Worm (Caenorhabditis elegans) whole organism, L4 larva: ENCODE data around the gene asp-17.

ENCODE experiments used
- mxl-2 ChIP-seq: fragments of 200-800 bp; sonication (Bioruptor generic); conservative IDR thresholded peaks from 2 replicates; pipeline ENCODE4 v1.3.6; 2022; ENCODE audit warnings: missing genetic modification reagents, missing genetic modification characterization, missing compliant biosample characterization
- nhr-42 ChIP-seq: fragments of 200-800 bp; sonication (Bioruptor generic); IDR thresholded peaks from 2 replicates; pipeline ENCODE4 v1.3.6; 2022; ENCODE audit warnings: missing genetic modification characterization, missing compliant biosample characterization
- nhr-76 ChIP-seq: fragments of 150-350 bp; optimal IDR thresholded peaks from 2 replicates; lab custom pipeline; 2014; ENCODE audit warnings: missing biosample characterization, missing genetic modification characterization
- unc-130 ChIP-seq: sonication (generic microtip); optimal IDR thresholded peaks from 2 replicates; lab custom pipeline; 2016; ENCODE audit warnings: missing genetic modification reagents, missing genetic modification characterization, missing compliant biosample characterization

ce11 chrV:19058086-19058485 is 21.0 kb upstream of the asp-17 start:
- TF ChIP-seq nhr-76 (tag; lab: Kevin White, UChicago) (no peak), unc-130 (GFP tag; lab: Kevin White, UChicago) (no peak), nhr-42 (no peak), mxl-2 (GFP tag; lab: Robert Waterston, UW) (no peak)
